Fruit fly (Drosophila melanogaster) whole organism, embryonic: Measurements from ENCODE around the gene D.

Experiments
- CG11247 ChIP-seq: fragments of 200-800 bp; sonication (Bioruptor generic); IDR thresholded peaks from 2 replicates; pipeline ENCODE4 v1.3.6; 2022; ENCODE audit warnings: missing biosample characterization, missing genetic modification characterization
- cato ChIP-seq: fragments of 200-800 bp; sonication (Bioruptor generic); optimal IDR thresholded peaks from 2 replicates; lab custom pipeline; 2016; ENCODE audit warnings: missing biosample characterization, missing genetic modification characterization, borderline replicate concordance
- inv ChIP-seq: fragments of 200-800 bp; sonication (Bioruptor generic); IDR thresholded peaks from 2 replicates; pipeline ENCODE4 v1.3.6; 2022; ENCODE audit warnings: missing biosample characterization, missing genetic modification characterization; ENCODE audit not compliant: partially characterized antibody
- oc ChIP-seq: fragments of 200-800 bp; sonication (Bioruptor generic); optimal IDR thresholded peaks from 2 replicates; lab custom pipeline; 2018; ENCODE audit warnings: missing biosample characterization, mild to moderate bottlenecking, missing genetic modification characterization, moderate library complexity

DNA sequence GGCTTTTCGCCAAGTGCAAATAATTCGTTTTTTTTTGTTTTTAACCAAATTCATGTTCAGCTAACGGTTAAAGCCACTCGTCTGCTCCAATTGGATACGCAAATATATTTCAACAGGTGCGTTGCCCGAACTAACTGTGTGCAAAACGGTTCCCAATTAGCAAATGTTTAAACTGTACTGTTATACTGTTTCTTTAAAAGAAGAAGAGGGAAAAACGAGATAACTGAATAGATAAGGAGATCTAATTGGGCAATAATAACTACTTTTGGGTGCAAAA, 13.0 kb upstream of the D start:
- no peak for TF ChIP-seq CG11247
- TF ChIP-seq oc (tag; lab: Kevin White, UChicago): no peak
- TF ChIP-seq inv: no peak
- no peak for TF ChIP-seq cato (GFP tag; lab: Kevin White, UChicago)
